Worm (Caenorhabditis elegans): ENCODE results near the gene tba-9.

DNA sequence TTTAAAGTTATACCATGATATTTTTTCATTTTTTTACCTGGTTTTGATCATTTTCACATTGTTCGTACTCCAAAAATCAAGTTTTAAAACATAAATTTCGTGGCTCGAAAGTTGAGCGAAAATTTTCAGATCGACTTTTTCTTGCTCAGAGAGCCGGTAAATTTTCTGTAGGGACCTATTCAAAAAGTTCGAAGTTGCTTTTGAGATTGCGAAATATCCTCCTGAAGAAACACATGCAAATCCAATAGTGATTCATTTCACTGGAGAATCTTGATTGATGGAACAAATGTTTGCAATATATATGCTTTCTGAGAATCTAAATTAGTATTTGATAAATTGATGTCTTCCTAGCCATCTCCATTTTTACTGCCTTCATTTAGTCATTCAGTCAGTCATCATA, 35.9 kb upstream of the tba-9 start:
- TF ChIP-seq B0310.2 (tag; optimal IDR thresholded peaks at IDR 0.05) (no peak), pes-1 (GFP tag; IDR thresholded peaks at IDR 0.05) (no peak)
